Fruit fly (Drosophila melanogaster) whole organism, embryonic: Measurements from ENCODE around the gene CG17321.

ENCODE experiments used
- Blimp-1 ChIP-seq: fragments of 200-800 bp; sonication (Bioruptor generic); optimal IDR thresholded peaks from 3 replicates; lab custom pipeline; 2018; ENCODE audit warnings: missing biosample characterization, missing genetic modification characterization, mild to moderate bottlenecking, moderate library complexity, missing genetic modification reagents
- CG10979 ChIP-seq: fragments of 200-800 bp; sonication (Bioruptor generic); optimal IDR thresholded peaks from 2 replicates; lab custom pipeline; 2018; ENCODE audit warnings: missing biosample characterization, mild to moderate bottlenecking, missing genetic modification characterization, moderate library complexity
- CG11504 ChIP-seq: fragments of 200-800 bp; sonication (Bioruptor generic); optimal IDR thresholded peaks from 3 replicates; lab custom pipeline; 2019; ENCODE audit warnings: missing biosample characterization, mild to moderate bottlenecking, missing genetic modification characterization, moderate library complexity
- CG11695 ChIP-seq: fragments of 200-800 bp; sonication (Bioruptor generic); IDR thresholded peaks from 3 replicates; pipeline ENCODE4 v1.3.6; 2022; ENCODE audit warnings: missing biosample characterization, missing genetic modification characterization
- CG12942 ChIP-seq: fragments of 200-800 bp; sonication (Bioruptor generic); optimal IDR thresholded peaks from 3 replicates; lab custom pipeline; 2016; ENCODE audit warnings: missing biosample characterization, missing genetic modification characterization
- CG1603 ChIP-seq: fragments of 200-800 bp; sonication (Bioruptor generic); optimal IDR thresholded peaks from 2 replicates; lab custom pipeline; 2019; ENCODE audit warnings: missing biosample characterization, mild to moderate bottlenecking, missing genetic modification characterization, moderate library complexity
- CG17385 ChIP-seq: fragments of 200-800 bp; sonication (Bioruptor generic); optimal IDR thresholded peaks from 3 replicates; lab custom pipeline; 2018; ENCODE audit warnings: missing biosample characterization, mild to moderate bottlenecking, missing genetic modification characterization
- CG18262 ChIP-seq: fragments of 200-800 bp; optimal IDR thresholded peaks from 3 replicates; lab custom pipeline; 2019; ENCODE audit warnings: missing biosample characterization, mild to moderate bottlenecking, missing genetic modification characterization, moderate library complexity
- CG18619 ChIP-seq: fragments of 200-800 bp; sonication (Bioruptor generic); optimal IDR thresholded peaks from 3 replicates; lab custom pipeline; 2017; ENCODE audit warnings: missing biosample characterization, mild to moderate bottlenecking, missing genetic modification characterization
- CG2678 ChIP-seq: fragments of 200-800 bp; sonication (Bioruptor generic); optimal IDR thresholded peaks from 3 replicates; lab custom pipeline; 2019; ENCODE audit warnings: missing biosample characterization, mild to moderate bottlenecking, missing genetic modification characterization, moderate library complexity
- CG2712 ChIP-seq: fragments of 200-800 bp; optimal IDR thresholded peaks from 3 replicates; lab custom pipeline; 2019; ENCODE audit warnings: missing biosample characterization, mild to moderate bottlenecking, missing genetic modification characterization, moderate library complexity
- CG31441 ChIP-seq: fragments of 200-800 bp; sonication (Bioruptor generic); IDR thresholded peaks from 2 replicates; pipeline ENCODE4 v1.3.6; 2022; ENCODE audit warnings: missing biosample characterization, missing genetic modification characterization
- CG34376 ChIP-seq: fragments of 200-800 bp; sonication (Bioruptor generic); optimal IDR thresholded peaks from 2 replicates; lab custom pipeline; 2018; ENCODE audit warnings: missing biosample characterization, mild to moderate bottlenecking, missing genetic modification characterization
- CG4424 ChIP-seq: fragments of 200-800 bp; sonication (Bioruptor generic); optimal IDR thresholded peaks from 3 replicates; lab custom pipeline; 2016; ENCODE audit warnings: missing biosample characterization, missing genetic modification characterization
- CG6689 ChIP-seq: fragments of 200-800 bp; sonication (Bioruptor generic); IDR thresholded peaks from 2 replicates; pipeline ENCODE4 v1.3.6; 2022; ENCODE audit warnings: missing biosample characterization, missing genetic modification characterization
- CG8478 ChIP-seq: fragments of >200 bp; optimal IDR thresholded peaks from 2 replicates; lab custom pipeline; 2018
- CG8924 ChIP-seq: fragments of 200-800 bp; optimal IDR thresholded peaks from 3 replicates; lab custom pipeline; 2019; ENCODE audit warnings: missing biosample characterization, mild to moderate bottlenecking, missing genetic modification characterization, moderate library complexity
- D ChIP-seq, 2 experiments: fragments of 200-800 bp in 1 of 2; fragments of >200 bp in 1 of 2; sonication (Bioruptor generic) in 1 of 2; optimal IDR thresholded peaks; 2 replicates in 1 of 2; 3 replicates in 1 of 2; lab custom pipeline; 2017; ENCODE audit warnings: mild to moderate bottlenecking in 1 of 2, missing biosample characterization in 1 of 2, missing genetic modification characterization in 1 of 2, missing genetic modification reagents in 1 of 2
- D19B ChIP-seq: fragments of 200-800 bp; sonication (Bioruptor generic); optimal IDR thresholded peaks from 2 replicates; lab custom pipeline; 2017; ENCODE audit warnings: missing biosample characterization, mild to moderate bottlenecking, missing genetic modification characterization
- Gug ChIP-seq: fragments of 200-800 bp; sonication (Bioruptor generic); IDR thresholded peaks from 4 replicates; pipeline ENCODE4 v1.3.6; 2022; ENCODE audit warnings: missing biosample characterization, missing genetic modification characterization
- Hmx ChIP-seq: fragments of 200-800 bp; sonication (Bioruptor generic); optimal IDR thresholded peaks from 2 replicates; lab custom pipeline; 2016; ENCODE audit warnings: missing biosample characterization, missing genetic modification characterization
- Hr51 ChIP-seq, 2 experiments: fragments of 200-800 bp; sonication (Bioruptor generic); optimal IDR thresholded peaks; 2 replicates in 1 of 2; 3 replicates in 1 of 2; lab custom pipeline; 2016 to 2018; ENCODE audit warnings: missing biosample characterization in 2 of 2, missing genetic modification characterization in 2 of 2, mild to moderate bottlenecking in 1 of 2, moderate library complexity in 1 of 2
- Jarid2 ChIP-seq: fragments of 200-800 bp; sonication (Bioruptor generic); optimal IDR thresholded peaks from 3 replicates; lab custom pipeline; 2017; ENCODE audit warnings: mild to moderate bottlenecking, missing biosample characterization, missing genetic modification reagents, missing genetic modification characterization
- Kr ChIP-seq: fragments of 200-800 bp; sonication (Bioruptor generic); optimal IDR thresholded peaks from 2 replicates; lab custom pipeline; 2017; ENCODE audit warnings: missing biosample characterization, mild to moderate bottlenecking, missing genetic modification characterization
- Med ChIP-seq: fragments of 200-800 bp; sonication (Bioruptor generic); peaks from one replicate; lab custom pipeline; 2016; ENCODE audit warnings: missing biosample characterization, missing genetic modification characterization, mild to moderate bottlenecking, inconsistent platforms, moderate library complexity
- Ssrp ChIP-seq: fragments of 200-800 bp; sonication (Bioruptor generic); optimal IDR thresholded peaks from 2 replicates; lab custom pipeline; 2018; ENCODE audit warnings: missing biosample characterization, mild to moderate bottlenecking, missing genetic modification characterization, moderate library complexity
- ase ChIP-seq: fragments of 200-800 bp; sonication (Bioruptor generic); IDR thresholded peaks from 3 replicates; pipeline ENCODE4 v1.3.6; 2022; ENCODE audit warnings: missing biosample characterization, missing genetic modification characterization
- az2 ChIP-seq: fragments of 200-800 bp; sonication (Bioruptor generic); optimal IDR thresholded peaks from 3 replicates; lab custom pipeline; 2016; ENCODE audit warnings: missing biosample characterization, missing genetic modification characterization
- bsh ChIP-seq, 2 experiments: fragments of 200-800 bp; sonication (Bioruptor generic); optimal IDR thresholded peaks; 2 replicates each; lab custom pipeline; 2017 to 2018; ENCODE audit warnings: mild to moderate bottlenecking in 2 of 2, missing biosample characterization in 2 of 2, missing genetic modification characterization in 2 of 2, moderate library complexity in 1 of 2
- cg ChIP-seq: fragments of 200-800 bp; sonication (Bioruptor generic); optimal IDR thresholded peaks from 3 replicates; lab custom pipeline; 2019; ENCODE audit warnings: missing biosample characterization, mild to moderate bottlenecking, missing genetic modification characterization, moderate library complexity
- ci ChIP-seq: fragments of 200-800 bp; sonication (Bioruptor generic); IDR thresholded peaks from 3 replicates; pipeline ENCODE4 v1.3.6; 2022; ENCODE audit warnings: missing biosample characterization, missing genetic modification characterization
- fd96Cb ChIP-seq: fragments of 200-800 bp; sonication (Bioruptor generic); optimal IDR thresholded peaks from 2 replicates; lab custom pipeline; 2018; ENCODE audit warnings: missing biosample characterization, mild to moderate bottlenecking, missing genetic modification characterization, moderate library complexity
- gce ChIP-seq: fragments of 200-800 bp; sonication (Bioruptor generic); IDR thresholded peaks from 3 replicates; pipeline ENCODE4 v1.3.6; 2022; ENCODE audit warnings: missing biosample characterization, missing genetic modification characterization
- gem ChIP-seq: fragments of 200-800 bp; sonication (Bioruptor generic); optimal IDR thresholded peaks from 2 replicates; lab custom pipeline; 2019; ENCODE audit warnings: missing biosample characterization, mild to moderate bottlenecking, missing genetic modification characterization, moderate library complexity
- gt ChIP-seq: fragments of 200-800 bp; sonication (Bioruptor generic); IDR thresholded peaks from 2 replicates; pipeline ENCODE4 v1.3.6; 2022; ENCODE audit warnings: missing biosample characterization, missing genetic modification characterization
- h ChIP-seq: fragments of >200 bp; optimal IDR thresholded peaks from 2 replicates; lab custom pipeline; 2017
- kah ChIP-seq: fragments of 200-800 bp; sonication (Bioruptor generic); optimal IDR thresholded peaks from 2 replicates; lab custom pipeline; 2018; ENCODE audit warnings: missing biosample characterization, mild to moderate bottlenecking, missing genetic modification characterization
- lbe ChIP-seq: fragments of 200-800 bp; sonication (Bioruptor generic); optimal IDR thresholded peaks from 2 replicates; lab custom pipeline; 2016; ENCODE audit warnings: missing biosample characterization, mild to moderate bottlenecking, missing genetic modification characterization
- lola ChIP-seq, 3 experiments: fragments of >200 bp in 2 of 3; fragments of 200-800 bp in 1 of 3; sonication (Bioruptor generic) in 1 of 3; optimal IDR thresholded peaks; 2 replicates each; lab custom pipeline; 2017 to 2019; ENCODE audit warnings: missing biosample characterization in 3 of 3, missing genetic modification characterization in 3 of 3, mild to moderate bottlenecking in 1 of 3, moderate library complexity in 1 of 3
- nmo ChIP-seq: fragments of 200-800 bp; sonication (Bioruptor generic); optimal IDR thresholded peaks from 2 replicates; lab custom pipeline; 2018; ENCODE audit warnings: missing biosample characterization, mild to moderate bottlenecking, missing genetic modification characterization, moderate library complexity
- row ChIP-seq: fragments of 200-800 bp; sonication (Bioruptor generic); IDR thresholded peaks from 3 replicates; pipeline ENCODE4 v1.3.6; 2022; ENCODE audit warnings: missing biosample characterization, missing genetic modification characterization
- sr ChIP-seq: fragments of 200-800 bp; sonication (Bioruptor generic); IDR thresholded peaks from 3 replicates; pipeline ENCODE4 v1.3.6; 2022; ENCODE audit warnings: missing biosample characterization, missing genetic modification characterization
- tap ChIP-seq: fragments of 200-800 bp; optimal IDR thresholded peaks from 3 replicates; lab custom pipeline; 2019; ENCODE audit warnings: missing biosample characterization, mild to moderate bottlenecking, missing genetic modification characterization, moderate library complexity
- twi ChIP-seq: fragments of 200-800 bp; optimal IDR thresholded peaks from 2 replicates; lab custom pipeline; 2019; ENCODE audit warnings: missing biosample characterization, mild to moderate bottlenecking, missing genetic modification characterization, moderate library complexity
- vfl ChIP-seq: fragments of 200-800 bp; sonication (Bioruptor generic); optimal IDR thresholded peaks from 2 replicates; lab custom pipeline; 2016; ENCODE audit warnings: missing biosample characterization, missing genetic modification characterization
- zfh2 ChIP-seq: fragments of 200-800 bp; sonication (Bioruptor generic); optimal IDR thresholded peaks from 2 replicates; lab custom pipeline; 2016; ENCODE audit warnings: missing biosample characterization, missing genetic modification characterization

Gene CG17321

dm6 chr2L:18805637-18806403 is 39.2 kb upstream of the CG17321 start (continued):
- TF ChIP-seq Jarid2: peak; percentile 13
- peak; percentile 48 for TF ChIP-seq cg
- peak; percentile 26; the same call in 1 of the 3 replicates for TF ChIP-seq row (GFP tag; lab: Robert Waterston, UW)
- TF ChIP-seq D (optimal IDR thresholded peaks at IDR 0.05; lab: Kevin White, UChicago): no peak
- peak; percentile 18 for TF ChIP-seq D (GFP tag; optimal IDR thresholded peaks at IDR 0.05; lab: Kevin White, UChicago)
- 0 out of 4 replicates have a peak, but pooled peaks have one; percentile 27 for TF ChIP-seq Gug (GFP tag; lab: Robert Waterston, UW)
- TF ChIP-seq, all 482 proteins: peak for 33

DNA sequence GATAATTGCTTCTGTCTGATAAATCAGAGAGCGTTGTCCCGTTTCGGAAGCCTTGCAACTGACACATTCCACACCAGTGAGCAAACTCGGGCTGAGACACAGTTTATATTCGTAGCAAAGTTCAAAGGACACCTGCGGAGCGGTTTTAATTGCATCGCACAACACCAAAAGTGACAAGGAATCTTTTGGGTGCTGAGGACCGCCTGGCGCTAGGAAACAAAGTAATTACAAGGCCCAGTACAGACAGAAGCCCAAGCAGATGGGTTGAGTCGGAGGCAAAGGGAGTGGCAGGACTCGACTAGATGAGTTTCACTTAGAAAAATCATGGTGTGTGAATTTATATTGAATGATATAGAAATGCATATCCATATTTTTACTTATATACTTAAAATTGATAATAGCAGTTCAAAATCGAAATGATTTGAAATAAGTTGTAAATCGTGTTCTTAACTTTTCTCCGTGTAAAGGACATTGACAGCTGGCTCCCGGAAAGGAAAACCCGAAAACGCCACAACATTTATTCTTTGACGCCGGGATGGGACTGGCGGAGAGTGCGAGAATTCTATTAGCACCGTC is 36.1 kb upstream of the CG17321 start:
- peak; percentile 38 for TF ChIP-seq CG8924 (tag; lab: Kevin White, UChicago)
- no peak for TF ChIP-seq kah (GFP tag; lab: Kevin White, UChicago)
- no peak for TF ChIP-seq lbe (GFP tag; lab: Kevin White, UChicago)
- peak in 1 of 2 experiments; percentile 50 for TF ChIP-seq bsh (GFP tag; optimal IDR thresholded peaks at IDR 0.05; lab: Kevin White, UChicago)
- no peak for TF ChIP-seq sr
- peak; percentile 50 for TF ChIP-seq CG10979
- peak; percentile 55 for TF ChIP-seq gem (tag; lab: Kevin White, UChicago)
- peak; percentile 26 for TF ChIP-seq CG4424 (GFP tag; lab: Kevin White, UChicago)
- TF ChIP-seq ase (GFP tag; lab: Robert Waterston, UW): no peak
- TF ChIP-seq ci: peak; percentile 53; the same call in 1 of the 3 replicates
- TF ChIP-seq CG1603 (tag; lab: Kevin White, UChicago): peak; percentile 47
- TF ChIP-seq CG31441 (GFP tag; lab: Robert Waterston, UW): 0 out of 2 replicates have a peak, but pooled peaks have one; percentile 32
- TF ChIP-seq lola (GFP tag; optimal IDR thresholded peaks at IDR 0.05; lab: Kevin White, UChicago): peak in 1 of 3 experiments; percentile 43
- peak; percentile 29 for TF ChIP-seq fd96Cb (tag; lab: Kevin White, UChicago)
- TF ChIP-seq CG34376 (GFP tag; lab: Kevin White, UChicago): no peak
- TF ChIP-seq CG11504 (tag; lab: Kevin White, UChicago): peak; percentile 47
- peak; percentile 32 for TF ChIP-seq twi (tag; lab: Kevin White, UChicago)
- no peak for TF ChIP-seq CG8478 (lab: Kevin White, UChicago)
- TF ChIP-seq Ssrp: peak; percentile 1
- peak; percentile 20 for TF ChIP-seq tap (tag; lab: Kevin White, UChicago)
- no peak for TF ChIP-seq h (lab: Kevin White, UChicago)
- 0 out of 3 replicates have a peak, but pooled peaks have one; percentile 16 for TF ChIP-seq CG11695 (GFP tag; lab: Robert Waterston, UW)
- peak; percentile 20 for TF ChIP-seq az2 (GFP tag; lab: Kevin White, UChicago)
- TF ChIP-seq CG2712 (tag; lab: Kevin White, UChicago): peak; percentile 54
- TF ChIP-seq vfl (GFP tag; lab: Kevin White, UChicago): no peak
- peak; percentile 52 for TF ChIP-seq Med (GFP tag; lab: Kevin White, UChicago)
- no peak for TF ChIP-seq CG18619
- TF ChIP-seq nmo (GFP tag; lab: Kevin White, UChicago): peak; percentile 22
- TF ChIP-seq CG6689 (GFP tag; lab: Robert Waterston, UW): 0 out of 2 replicates have a peak, but pooled peaks have one; percentile 15
- no peak for TF ChIP-seq Kr (GFP tag; lab: Kevin White, UChicago)
- TF ChIP-seq D19B (GFP tag; lab: Kevin White, UChicago): no peak
- peak in 1 of 2 experiments; percentile 4 for TF ChIP-seq Hr51 (GFP tag; optimal IDR thresholded peaks at IDR 0.05; lab: Kevin White, UChicago)
- TF ChIP-seq CG12942 (GFP tag; lab: Kevin White, UChicago): no peak
- TF ChIP-seq gt (GFP tag; lab: Robert Waterston, UW): no peak
- peak; percentile 20 for TF ChIP-seq Blimp-1 (GFP tag; lab: Kevin White, UChicago)
- TF ChIP-seq zfh2 (GFP tag; lab: Kevin White, UChicago): no peak
- peak; percentile 9 for TF ChIP-seq CG17385 (GFP tag; lab: Kevin White, UChicago)
- no peak for TF ChIP-seq Hmx (GFP tag; lab: Kevin White, UChicago)
- TF ChIP-seq CG18262: peak; percentile 38
- TF ChIP-seq CG2678 (tag; lab: Kevin White, UChicago): peak; percentile 47
- 0 out of 3 replicates have a peak, but pooled peaks have one; percentile 40 for TF ChIP-seq gce (GFP tag; lab: Robert Waterston, UW)
